Worm (Caenorhabditis elegans): Measurements from ENCODE around the gene F28A12.10.

ce11 chrV:8588079-8588478 lies 49.5 kb downstream of the F28A12.10 start, which contains the start of gene C10B5.3:
- TF ChIP-seq ceh-24 (tag; optimal IDR thresholded peaks at IDR 0.05) (no peak), ahr-1 (tag; optimal IDR thresholded peaks at IDR 0.05) (no peak), lim-6 (tag; optimal IDR thresholded peaks at IDR 0.05) (no peak), pag-3 (tag; optimal IDR thresholded peaks at IDR 0.05; ENCODE audit: borderline replicate concordance) (no peak), hlh-30 (tag; optimal IDR thresholded peaks at IDR 0.05; ENCODE audit: insufficient read depth) (no peak), nfya-1 (tag; optimal IDR thresholded peaks at IDR 0.05) (no peak), hlh-6 (tag; optimal IDR thresholded peaks at IDR 0.05) (no peak), tbx-2 (tag; optimal IDR thresholded peaks at IDR 0.05) (no peak), syd-9 (tag; optimal IDR thresholded peaks at IDR 0.05) (no peak), ama-1 (optimal IDR thresholded peaks at IDR 0.05) (no peak), lin-11 (tag; optimal IDR thresholded peaks at IDR 0.05) (no peak)
